Worm (Caenorhabditis elegans): Measurements from ENCODE around the gene F38B2.3.
A peak's percentile ranks its signal among the peaks of the same experiment; 100 is the strongest.

F38B2.3 gene

ce11 chrX:11299642-11300307, 13.6 kb upstream of the F38B2.3 start, which contains the start of the genes snrp-40.1 and F08G12.3:
snrp-40.1 (minus strand) TSS chrX:11299784.
F08G12.3 (plus strand) TSS chrX:11300257.
- TF ChIP-seq nhr-77 (tag; optimal IDR thresholded peaks at IDR 0.05) (no peak), sma-3 (GFP tag; optimal IDR thresholded peaks at IDR 0.05) (peak; percentile 59), nhr-11 (tag; optimal IDR thresholded peaks at IDR 0.05) (no peak), nhr-25 (tag; optimal IDR thresholded peaks at IDR 0.05) (peak; percentile 78), R02D3.7 (tag; optimal IDR thresholded peaks at IDR 0.05) (no peak), mab-5 (tag; optimal IDR thresholded peaks at IDR 0.05) (peak; percentile 59), ceh-16 (tag; optimal IDR thresholded peaks at IDR 0.05) (no peak), sma-9 (GFP tag; optimal IDR thresholded peaks at IDR 0.05) (peak; percentile 82), sma-9 (tag; optimal IDR thresholded peaks at IDR 0.05) (no peak), aly-2 (tag; optimal IDR thresholded peaks at IDR 0.05) (no peak), C34F6.9 (tag; optimal IDR thresholded peaks at IDR 0.05) (peak; percentile 94), nhr-21 (tag; optimal IDR thresholded peaks at IDR 0.05) (peak; percentile 37), gmeb-1 (tag; optimal IDR thresholded peaks at IDR 0.05) (peak; percentile 46), ztf-11 (tag; optimal IDR thresholded peaks at IDR 0.05) (no peak), lin-11 (tag; optimal IDR thresholded peaks at IDR 0.05) (peak; percentile 61), unc-55 (GFP tag; optimal IDR thresholded peaks at IDR 0.05) (peak; percentile 87), sem-4 (tag; optimal IDR thresholded peaks at IDR 0.05) (peak; percentile 62), ztf-4 (tag; optimal IDR thresholded peaks at IDR 0.05) (peak; percentile 59), elt-1 (tag; optimal IDR thresholded peaks at IDR 0.05) (no peak), nhr-6 (tag; optimal IDR thresholded peaks at IDR 0.05) (peak; percentile 18), lin-39 (tag; optimal IDR thresholded peaks at IDR 0.05) (no peak), nhr-237 (tag; optimal IDR thresholded peaks at IDR 0.05) (no peak), fos-1 (tag; optimal IDR thresholded peaks at IDR 0.05) (peak; percentile 86), peb-1 (tag; optimal IDR thresholded peaks at IDR 0.05) (peak; percentile 87), nhr-129 (tag; optimal IDR thresholded peaks at IDR 0.05) (peak; percentile 90), mdl-1 (tag; optimal IDR thresholded peaks at IDR 0.05) (peak; percentile 20 to 53), nhr-23 (tag; optimal IDR thresholded peaks at IDR 0.05) (no peak), crh-2 (tag; optimal IDR thresholded peaks at IDR 0.05) (peak; percentile 89), nhr-10 (tag; optimal IDR thresholded peaks at IDR 0.05) (no peak), mbf-1 (tag; optimal IDR thresholded peaks at IDR 0.05) (no peak), Y55F3AM.14 (GFP tag; optimal IDR thresholded peaks at IDR 0.05) (peak; percentile 31), zag-1 (tag; optimal IDR thresholded peaks at IDR 0.05) (peak; percentile 71), dmd-4 (tag; optimal IDR thresholded peaks at IDR 0.05) (no peak), lin-13 (GFP tag; optimal IDR thresholded peaks at IDR 0.05) (peak; percentile 85), alr-1 (tag; optimal IDR thresholded peaks at IDR 0.05) (no peak), snpc-4 (tag; optimal IDR thresholded peaks at IDR 0.05) (peak; percentile 72), lsy-2 (tag; optimal IDR thresholded peaks at IDR 0.05) (peak; percentile 36 to 78), ceh-82 (tag; optimal IDR thresholded peaks at IDR 0.05) (no peak), F13H6.1 (tag; optimal IDR thresholded peaks at IDR 0.05) (peak; percentile 89)

ce11 chrX:11296683-11297365, 10.7 kb upstream of the F38B2.3 start, which contains the start of gene inx-2:
inx-2 (minus strand) TSS chrX:11296733.
- TF ChIP-seq egl-27 (tag; optimal IDR thresholded peaks at IDR 0.05) (no peak), Y55F3AM.14 (GFP tag; optimal IDR thresholded peaks at IDR 0.05) (no peak), ceh-82 (tag; optimal IDR thresholded peaks at IDR 0.05) (no peak), unc-62 (GFP tag; optimal IDR thresholded peaks at IDR 0.05) (no peak), unc-55 (GFP tag; optimal IDR thresholded peaks at IDR 0.05) (no peak), nhr-23 (tag; optimal IDR thresholded peaks at IDR 0.05) (no peak), nhr-21 (tag; optimal IDR thresholded peaks at IDR 0.05) (no peak), nhr-77 (tag; optimal IDR thresholded peaks at IDR 0.05) (no peak), mdl-1 (tag; optimal IDR thresholded peaks at IDR 0.05) (no peak), ceh-16 (tag; optimal IDR thresholded peaks at IDR 0.05) (no peak), gmeb-1 (tag; optimal IDR thresholded peaks at IDR 0.05) (no peak), lin-11 (tag; optimal IDR thresholded peaks at IDR 0.05) (no peak), blmp-1 (tag; optimal IDR thresholded peaks at IDR 0.05; ENCODE audit: insufficient read depth) (no peak), elt-3 (tag; optimal IDR thresholded peaks at IDR 0.05) (no peak), ZK546.5 (tag; optimal IDR thresholded peaks at IDR 0.05) (no peak), F13H6.1 (tag; optimal IDR thresholded peaks at IDR 0.05) (no peak), ztf-11 (tag; optimal IDR thresholded peaks at IDR 0.05) (no peak), sma-3 (GFP tag; optimal IDR thresholded peaks at IDR 0.05) (no peak)
